Fruit fly (Drosophila melanogaster): Measurements from ENCODE around the gene nmd.

nmd gene

DNA sequence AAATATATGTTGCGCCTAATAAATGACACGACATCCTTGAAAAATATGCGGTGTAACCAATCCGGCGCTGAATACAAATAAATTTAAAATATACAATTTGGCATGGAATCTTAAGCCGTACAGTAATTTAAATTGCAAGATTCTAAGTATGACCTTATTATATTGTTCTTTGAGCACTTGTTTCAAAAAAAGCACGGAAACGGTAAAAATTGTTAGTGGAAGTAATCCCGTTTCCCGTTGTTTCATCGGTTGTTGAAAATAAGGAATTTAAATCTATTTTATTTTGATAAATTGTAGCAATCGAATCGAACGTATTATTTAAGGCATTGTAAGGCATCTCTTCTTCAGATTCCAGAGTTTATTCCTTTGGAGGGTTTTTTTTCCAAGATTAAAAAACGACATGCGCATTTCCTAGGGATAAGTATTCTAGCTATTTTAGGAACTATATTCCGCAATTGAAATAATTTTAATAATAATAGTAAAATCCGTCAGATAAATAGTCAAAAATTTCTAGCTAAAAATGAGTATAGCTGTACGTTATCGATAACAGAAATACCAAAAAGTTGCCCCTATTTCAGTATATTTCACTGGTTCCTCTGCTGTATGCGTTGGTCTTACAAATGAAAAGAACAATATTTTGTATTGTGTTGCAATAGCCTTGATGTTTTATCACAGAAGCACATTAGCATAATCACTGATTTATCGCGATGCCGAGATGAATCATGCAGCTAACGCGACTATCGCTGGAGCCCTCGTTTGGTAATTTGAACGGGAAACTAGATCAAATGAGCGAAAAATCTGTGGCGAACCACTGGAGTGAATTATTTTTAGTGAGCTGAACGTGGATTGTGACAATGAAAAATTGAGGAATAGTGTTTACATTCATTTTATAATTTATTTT, 29.6 kb upstream of the nmd start, which contains the start of gene GATAd (continued):
- TF ChIP-seq Ssrp (tag; optimal IDR thresholded peaks at IDR 0.05) (no peak), Mrtf (GFP tag; IDR thresholded peaks at IDR 0.05) (no peak), CG7928 (GFP tag; optimal IDR thresholded peaks at IDR 0.05) (peak; percentile 88), CG12744 (GFP tag; optimal IDR thresholded peaks at IDR 0.05) (no peak), pfk (GFP tag; optimal IDR thresholded peaks at IDR 0.05) (peak; percentile 83), CG3995 (GFP tag; optimal IDR thresholded peaks at IDR 0.05) (peak; percentile 79), psq (GFP tag; optimal IDR thresholded peaks at IDR 0.05) (no peak), CG16815 (GFP tag; optimal IDR thresholded peaks at IDR 0.05) (no peak), sob (GFP tag; IDR thresholded peaks at IDR 0.05) (no peak), eyg (GFP tag; optimal IDR thresholded peaks at IDR 0.05) (no peak), onecut (GFP tag; IDR thresholded peaks at IDR 0.05) (no peak), GATAe (GFP tag; conservative IDR thresholded peaks at IDR 0.05) (no peak), sug (tag; optimal IDR thresholded peaks at IDR 0.05) (peak; percentile 24), CG31224 (GFP tag; IDR thresholded peaks at IDR 0.05) (no peak), Camta (GFP tag; optimal IDR thresholded peaks at IDR 0.05) (no peak), kay (GFP tag; optimal IDR thresholded peaks at IDR 0.05) (peak; percentile 87), CG10321 (GFP tag; IDR thresholded peaks at IDR 0.05) (no peak), Fer3 (tag; optimal IDR thresholded peaks at IDR 0.05) (no peak), lbe (GFP tag; optimal IDR thresholded peaks at IDR 0.05) (no peak), Vsx1 (GFP tag; optimal IDR thresholded peaks at IDR 0.05) (no peak), CG4854 (GFP tag; optimal IDR thresholded peaks at IDR 0.05) (no peak), chm (GFP tag; IDR thresholded peaks at IDR 0.05) (no peak; the same call in 1 of the 2 replicates), Dek (tag; optimal IDR thresholded peaks at IDR 0.05) (peak; percentile 15), zen (tag; optimal IDR thresholded peaks at IDR 0.05) (peak; percentile 23), cad (GFP tag; optimal IDR thresholded peaks at IDR 0.05) (no peak), CG10543 (GFP tag; optimal IDR thresholded peaks at IDR 0.05) (peak; percentile 19), CG18262 (tag; optimal IDR thresholded peaks at IDR 0.05) (peak; percentile 4), amos (GFP tag; IDR thresholded peaks at IDR 0.05; ENCODE audit: partially characterized antibody) (no peak; the same call in 1 of the 2 replicates), CG6689 (GFP tag; IDR thresholded peaks at IDR 0.05) (peak; percentile 6; the same call in 1 of the 2 replicates), Taf1 (GFP tag; IDR thresholded peaks at IDR 0.05) (no peak), CG9797 (GFP tag; optimal IDR thresholded peaks at IDR 0.05) (peak; percentile 52), CG16779 (GFP tag; IDR thresholded peaks at IDR 0.05) (no peak), CG12219 (GFP tag; optimal IDR thresholded peaks at IDR 0.05) (no peak), pita (GFP tag; optimal IDR thresholded peaks at IDR 0.05) (no peak), chn (GFP tag; optimal IDR thresholded peaks at IDR 0.05) (no peak), Xbp1 (GFP tag; optimal IDR thresholded peaks at IDR 0.05) (no peak), CG11398 (GFP tag; optimal IDR thresholded peaks at IDR 0.05) (no peak), CG7963 (GFP tag; IDR thresholded peaks at IDR 0.05; ENCODE audit: partially characterized antibody) (0 out of 3 replicates have a peak, but pooled peaks have one; percentile 13), mld (GFP tag; IDR thresholded peaks at IDR 0.05; ENCODE audit: partially characterized antibody) (no peak), CG3281 (GFP tag; optimal IDR thresholded peaks at IDR 0.05) (no peak)
